Fruit fly (Drosophila melanogaster) whole organism, wandering third instar larva: ENCODE data around the gene CG13024.

Experiments
- Abd-B ChIP-seq: fragments of >200 bp; optimal IDR thresholded peaks from 2 replicates; lab custom pipeline; 2017; ENCODE audit warnings: missing biosample characterization, missing genetic modification characterization
- CG9705 ChIP-seq: fragments of 200-800 bp; sonication (Bioruptor generic); optimal IDR thresholded peaks from 2 replicates; lab custom pipeline; 2018; ENCODE audit warnings: missing biosample characterization, mild to moderate bottlenecking, missing genetic modification characterization
- Dif ChIP-seq: fragments of 200-275, 200-300 bp; sonication (Bioruptor generic); optimal IDR thresholded peaks from 2 replicates; lab custom pipeline; 2018; ENCODE audit warnings: missing biosample characterization, missing genetic modification characterization; ENCODE audit not compliant: partially characterized antibody
- Hnf4 ChIP-seq: fragments of 200-800 bp; sonication (Bioruptor generic); optimal IDR thresholded peaks from 2 replicates; lab custom pipeline; 2016; ENCODE audit warnings: missing biosample characterization, mild to moderate bottlenecking, missing genetic modification characterization
- Hr78 ChIP-seq: fragments of >200 bp; optimal IDR thresholded peaks from 2 replicates; lab custom pipeline; 2017; ENCODE audit warnings: missing biosample characterization, missing genetic modification characterization
- Jra ChIP-seq: sonication (Bioruptor generic); optimal IDR thresholded peaks from 2 replicates; lab custom pipeline; 2016; ENCODE audit warnings: missing biosample characterization, missing genetic modification characterization
- Myc ChIP-seq: fragments of >200 bp; optimal IDR thresholded peaks from 2 replicates; lab custom pipeline; 2017
- N ChIP-seq: fragments of >200 bp; optimal IDR thresholded peaks from 2 replicates; lab custom pipeline; 2018; ENCODE audit warnings: missing biosample characterization, missing external identifiers, missing genetic modification characterization
- OdsH ChIP-seq: fragments of 200-800 bp; sonication (Bioruptor generic); optimal IDR thresholded peaks from 2 replicates; lab custom pipeline; 2016; ENCODE audit warnings: missing biosample characterization, mild to moderate bottlenecking, missing genetic modification characterization
- Rel ChIP-seq, 2 experiments: fragments of 200-800 bp; sonication (Bioruptor generic) in 1 of 2; optimal IDR thresholded peaks; 2 replicates in 1 of 2; 3 replicates in 1 of 2; lab custom pipeline; 2016 to 2019; ENCODE audit warnings: mild to moderate bottlenecking in 2 of 2, missing biosample characterization in 2 of 2, missing genetic modification characterization in 2 of 2, moderate library complexity in 1 of 2
- Sp1 ChIP-seq: fragments of 200-800 bp; sonication (Bioruptor generic); optimal IDR thresholded peaks from 3 replicates; lab custom pipeline; 2019; ENCODE audit warnings: missing biosample characterization, mild to moderate bottlenecking, missing genetic modification characterization, moderate library complexity
- Vsx2 ChIP-seq: fragments of 200-300, 225-300 bp; sonication (Bioruptor generic); optimal IDR thresholded peaks from 2 replicates; lab custom pipeline; 2018; ENCODE audit warnings: missing biosample characterization, missing genetic modification characterization; ENCODE audit not compliant: partially characterized antibody
- br ChIP-seq: fragments of 200-800 bp; sonication (Bioruptor generic); optimal IDR thresholded peaks from 2 replicates; lab custom pipeline; 2016; ENCODE audit warnings: missing biosample characterization, missing genetic modification characterization
- brk ChIP-seq: fragments of 200-800 bp; sonication (Bioruptor generic); optimal IDR thresholded peaks from 2 replicates; lab custom pipeline; 2016; ENCODE audit warnings: missing biosample characterization, mild to moderate bottlenecking, missing genetic modification characterization
- dmrt93B ChIP-seq: fragments of 200-800 bp; sonication (Bioruptor generic); optimal IDR thresholded peaks from 2 replicates; lab custom pipeline; 2018; ENCODE audit warnings: missing biosample characterization, mild to moderate bottlenecking, missing genetic modification characterization
- dsf ChIP-seq: sonication (Bioruptor generic); optimal IDR thresholded peaks from 2 replicates; lab custom pipeline; 2016; ENCODE audit warnings: missing biosample characterization, missing genetic modification characterization, borderline replicate concordance
- ey ChIP-seq: fragments of 200-800 bp; sonication (Bioruptor generic); optimal IDR thresholded peaks from 2 replicates; lab custom pipeline; 2016; ENCODE audit warnings: missing biosample characterization, missing genetic modification characterization
- fru ChIP-seq: fragments of 200-800 bp; sonication (Bioruptor generic); optimal IDR thresholded peaks from 3 replicates; lab custom pipeline; 2016; ENCODE audit warnings: missing biosample characterization, mild to moderate bottlenecking, missing genetic modification characterization
- h ChIP-seq: fragments of 200-800 bp; sonication (Bioruptor generic); optimal IDR thresholded peaks from 3 replicates; lab custom pipeline; 2016; ENCODE audit warnings: missing biosample characterization, mild to moderate bottlenecking, missing genetic modification characterization
- jim ChIP-seq: fragments of 175-275, 200-325 bp; sonication (Bioruptor generic); optimal IDR thresholded peaks from 2 replicates; lab custom pipeline; 2016; ENCODE audit warnings: missing biosample characterization, mild to moderate bottlenecking, missing genetic modification characterization
- pan ChIP-seq: fragments of >200 bp; optimal IDR thresholded peaks from 2 replicates; lab custom pipeline; 2017
- psq ChIP-seq: fragments of 200-800 bp; sonication (Bioruptor generic); optimal IDR thresholded peaks from 3 replicates; lab custom pipeline; 2017; ENCODE audit warnings: missing biosample characterization, mild to moderate bottlenecking, missing genetic modification characterization, moderate library complexity
- rgr ChIP-seq: fragments of 200-800 bp; sonication (Bioruptor generic); optimal IDR thresholded peaks from 3 replicates; lab custom pipeline; 2016; ENCODE audit warnings: missing biosample characterization, mild to moderate bottlenecking, missing genetic modification characterization
- sv ChIP-seq: fragments of 200-800 bp; sonication (Bioruptor generic); optimal IDR thresholded peaks from 3 replicates; lab custom pipeline; 2016; ENCODE audit warnings: missing biosample characterization, missing genetic modification characterization
- tai ChIP-seq: sonication (Bioruptor generic); optimal IDR thresholded peaks from 2 replicates; lab custom pipeline; 2016; ENCODE audit warnings: missing biosample characterization, missing genetic modification characterization
- woc ChIP-seq: sonication (Bioruptor generic); optimal IDR thresholded peaks from 2 replicates; lab custom pipeline; 2016; ENCODE audit warnings: missing biosample characterization, mild to moderate bottlenecking, missing genetic modification characterization

The CG13024 gene

DNA sequence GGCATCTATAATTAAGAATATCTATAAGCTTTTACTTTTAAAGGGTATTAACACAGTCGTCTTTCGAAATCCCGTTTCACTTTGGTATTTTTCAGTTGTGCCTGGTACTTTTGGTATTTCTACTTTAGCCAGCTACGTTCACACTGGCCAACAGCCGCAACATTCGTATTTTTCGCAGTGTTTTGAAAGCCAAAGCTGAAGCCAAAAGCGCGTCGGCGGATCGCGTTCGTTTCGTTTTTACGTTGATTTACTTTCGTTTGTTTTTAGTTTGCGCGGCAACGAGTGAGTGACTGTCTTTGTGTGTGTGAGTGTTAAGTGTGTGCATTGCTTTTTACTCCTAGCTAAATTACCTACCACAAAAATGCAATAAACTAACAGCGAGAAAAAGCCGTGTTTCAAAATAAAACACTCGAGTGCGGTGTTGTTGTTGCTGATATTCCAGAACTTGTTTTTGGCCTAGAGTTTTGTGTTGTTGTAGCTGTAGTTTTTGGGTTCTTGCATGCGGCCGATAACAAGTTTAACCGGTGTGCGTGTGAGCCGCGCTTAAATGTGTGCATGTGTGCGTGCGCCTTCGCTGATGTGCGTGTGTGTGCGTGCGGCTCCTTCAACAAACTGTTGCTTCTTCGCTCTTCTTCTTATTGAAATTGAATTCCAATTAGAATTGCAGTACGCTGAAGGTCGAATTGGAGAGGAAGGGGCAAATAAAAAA is 36.4 kb upstream of the CG13024 start, which contains the start of gene Lmpt:
Gene Lmpt (plus strand): TSS at position 173 of the 709 bp plus-strand sequence.
- TF ChIP-seq Rel (GFP tag; optimal IDR thresholded peaks at IDR 0.05; lab: Kevin White, UChicago) (no peak), Rel (tag; optimal IDR thresholded peaks at IDR 0.05; lab: Kevin White, UChicago) (peak; percentile 31), woc (GFP tag; lab: Kevin White, UChicago) (peak; percentile 78), sv (GFP tag; lab: Kevin White, UChicago) (no peak), dsf (GFP tag; lab: Kevin White, UChicago) (peak; percentile 7), Vsx2 (GFP tag; lab: Kevin White, UChicago) (peak; percentile 49), OdsH (GFP tag; lab: Kevin White, UChicago) (no peak), rgr (GFP tag; lab: Kevin White, UChicago) (no peak), ey (GFP tag; lab: Kevin White, UChicago) (no peak), fru (GFP tag; lab: Kevin White, UChicago) (peak; percentile 22)
- TF ChIP-seq, all 38 proteins: peak for 5

DNA sequence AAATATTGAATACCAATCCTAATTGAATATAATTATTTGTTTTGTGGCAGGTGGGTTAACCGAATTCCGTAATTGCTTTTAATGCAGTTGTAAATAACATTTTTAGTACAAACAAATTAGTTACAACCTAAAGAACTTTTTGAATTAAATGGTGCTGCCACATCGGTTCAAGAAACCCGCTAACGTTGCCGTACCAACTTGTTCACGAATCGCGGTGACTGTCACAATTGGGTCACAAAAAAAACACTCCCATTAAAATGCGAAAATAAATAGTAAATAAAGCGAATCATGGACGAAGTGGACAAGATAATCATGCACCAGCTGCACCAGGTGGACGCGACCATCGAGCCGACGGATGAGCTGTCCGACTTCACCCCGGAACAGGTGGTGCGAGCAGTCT is 34.1 kb upstream of the CG13024 start, which contains the start of gene CG9951:
Gene CG9951 (plus strand): TSS at position 207 of the 400 bp plus-strand sequence.
- TF ChIP-seq OdsH (GFP tag; lab: Kevin White, UChicago) = no peak
- no peak for TF ChIP-seq Abd-B (GFP tag; lab: Kevin White, UChicago)

DNA sequence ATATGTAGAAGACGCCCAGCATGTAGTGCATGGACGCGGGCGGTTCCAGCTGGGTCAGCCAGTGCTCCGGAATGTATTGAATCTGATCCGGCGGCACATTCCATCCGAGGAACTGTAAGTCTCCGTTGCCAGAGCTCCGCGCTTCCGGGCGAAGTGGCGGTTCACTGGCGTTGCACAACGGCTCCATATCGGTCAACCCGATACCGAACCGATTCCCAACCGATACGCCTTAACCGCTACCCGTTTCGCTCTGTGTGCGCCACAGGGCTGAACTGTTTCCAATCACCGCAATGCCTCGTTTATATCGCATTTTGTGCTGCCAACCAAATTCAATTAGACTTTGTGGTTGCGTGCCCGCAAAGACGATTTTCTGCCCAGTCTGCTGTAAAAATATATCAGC is 33.4 kb upstream of the CG13024 start, which contains the start of gene Rh4:
Gene Rh4 (minus strand): TSS at position 234 of the 400 bp plus-strand sequence.
- TF ChIP-seq rgr (GFP tag; lab: Kevin White, UChicago) (no peak), Jra (GFP tag; lab: Kevin White, UChicago) (no peak), Dif (GFP tag; lab: Kevin White, UChicago) (no peak), pan (no peak), Rel (GFP tag; optimal IDR thresholded peaks at IDR 0.05; lab: Kevin White, UChicago) (no peak), Rel (tag; optimal IDR thresholded peaks at IDR 0.05; lab: Kevin White, UChicago) (no peak), sv (GFP tag; lab: Kevin White, UChicago) (no peak), woc (GFP tag; lab: Kevin White, UChicago) (no peak), Myc (lab: Kevin White, UChicago) (no peak), Hnf4 (no peak), dmrt93B (GFP tag; lab: Kevin White, UChicago) (no peak), CG9705 (no peak), dsf (GFP tag; lab: Kevin White, UChicago) (no peak), tai (GFP tag; lab: Kevin White, UChicago) (no peak), br (GFP tag; lab: Kevin White, UChicago) (no peak), fru (GFP tag; lab: Kevin White, UChicago) (no peak), Vsx2 (GFP tag; lab: Kevin White, UChicago) (no peak), brk (GFP tag; lab: Kevin White, UChicago) (no peak), h (GFP tag; lab: Kevin White, UChicago) (no peak)
- TF ChIP-seq, all 38 proteins: peak for 0

DNA sequence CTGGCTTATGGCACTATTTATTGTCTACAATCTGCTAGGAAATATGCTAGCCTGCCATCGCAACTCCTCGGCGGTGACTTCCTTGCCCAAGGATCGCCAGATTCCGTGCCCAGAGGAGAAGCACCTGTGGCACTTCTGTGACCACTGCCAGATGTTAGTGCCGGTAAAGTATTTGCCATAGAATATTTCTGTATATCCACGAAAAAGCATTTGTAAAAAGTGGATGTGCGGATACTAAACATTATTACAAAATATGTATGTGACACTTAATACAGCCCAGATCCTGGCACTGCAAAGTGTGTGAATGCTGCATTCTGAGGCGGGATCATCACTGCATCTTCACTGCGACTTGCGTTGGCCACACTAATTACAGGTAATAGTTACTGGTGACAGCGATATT is 32.0 kb upstream of the CG13024 start:
- TF ChIP-seq N (no peak), psq (GFP tag; lab: Kevin White, UChicago) (no peak), Jra (GFP tag; lab: Kevin White, UChicago) (no peak), brk (GFP tag; lab: Kevin White, UChicago) (no peak), Dif (GFP tag; lab: Kevin White, UChicago) (no peak), CG9705 (no peak), sv (GFP tag; lab: Kevin White, UChicago) (no peak), h (GFP tag; lab: Kevin White, UChicago) (no peak)

DNA sequence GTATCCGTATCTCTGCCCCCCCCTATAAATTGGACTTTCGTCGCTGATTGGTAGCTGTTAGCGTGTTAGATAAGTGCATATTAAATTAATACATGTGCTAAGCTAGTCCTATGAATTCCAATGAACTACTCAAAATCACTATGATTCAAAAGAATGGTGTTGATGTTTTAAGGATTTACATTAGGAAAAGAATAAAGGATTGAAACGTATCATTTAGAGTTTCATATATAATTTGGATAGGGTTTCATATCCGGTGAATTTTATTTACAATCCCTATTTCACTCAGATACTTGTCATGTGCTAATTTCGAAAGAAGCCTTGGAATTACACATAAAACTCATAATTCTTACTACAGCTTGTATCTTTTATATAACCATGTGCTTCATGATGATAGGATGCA is 31.4 kb upstream of the CG13024 start, which contains the start of gene CG13029:
Gene CG13029 (plus strand): TSS at position 301 of the 400 bp plus-strand sequence.
- TF ChIP-seq jim (GFP tag; lab: Kevin White, UChicago) (no peak), Hr78 (no peak), Vsx2 (GFP tag; lab: Kevin White, UChicago) (no peak), dsf (GFP tag; lab: Kevin White, UChicago) (no peak), woc (GFP tag; lab: Kevin White, UChicago) (no peak), sv (GFP tag; lab: Kevin White, UChicago) (no peak), tai (GFP tag; lab: Kevin White, UChicago) (no peak)
- TF ChIP-seq, all 38 proteins: peak for 0

DNA sequence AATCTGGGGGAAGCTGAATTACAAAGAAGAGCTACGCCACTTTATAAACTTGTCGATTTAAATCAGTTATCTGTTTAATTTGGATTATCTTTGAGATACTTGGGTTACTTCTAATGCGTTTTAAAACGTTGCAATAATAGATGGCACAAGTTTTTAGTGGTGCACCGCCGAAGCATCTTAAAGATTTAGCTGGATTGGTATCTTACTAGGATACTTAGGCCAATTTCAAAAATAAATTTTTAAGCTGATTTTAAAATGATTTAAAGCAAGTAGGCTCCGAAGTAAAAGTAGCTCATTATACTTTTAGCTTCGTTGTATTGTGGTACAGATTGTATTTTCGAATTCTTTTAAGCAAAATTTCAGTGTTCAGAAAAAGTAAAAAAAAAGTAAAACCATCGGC is 29.9 kb upstream of the CG13024 start, which contains the start of gene sinah:
Gene sinah (plus strand): TSS at position 301 of the 400 bp plus-strand sequence.
- TF ChIP-seq jim (GFP tag; lab: Kevin White, UChicago) (no peak), Sp1 (GFP tag; lab: Kevin White, UChicago) (no peak), Abd-B (GFP tag; lab: Kevin White, UChicago) (no peak)
